Fruit fly (Drosophila melanogaster): ENCODE data around the gene Gr89a.
A peak's percentile ranks its signal among the peaks of the same experiment; 100 is the strongest.

DNA sequence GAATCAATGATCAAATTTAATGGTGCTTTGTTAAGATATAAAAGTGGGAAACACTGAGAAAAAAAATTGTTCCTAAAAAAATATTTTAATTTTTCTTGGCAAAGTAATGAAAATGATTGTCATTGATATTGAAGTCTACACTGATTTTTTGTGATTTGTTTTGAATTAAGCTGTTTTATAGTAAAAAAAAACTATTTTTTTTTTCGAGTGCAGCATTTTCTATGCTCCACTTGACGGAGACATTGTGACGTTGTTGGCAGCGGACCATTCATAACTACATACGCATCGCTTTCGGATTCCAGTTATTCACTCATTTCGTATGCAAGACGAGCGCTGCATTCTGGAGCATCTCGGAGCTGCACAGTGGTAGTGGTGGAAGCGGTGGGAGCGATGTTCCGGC, 25.4 kb upstream of the Gr89a start:
- peak; percentile 84 for TF ChIP-seq CG11762 (GFP tag; optimal IDR thresholded peaks at IDR 0.05; ENCODE audit: insufficient read depth)
- peak; percentile 72 for TF ChIP-seq Hr4 (GFP tag; optimal IDR thresholded peaks at IDR 0.05)
- peak; percentile 71 for TF ChIP-seq CG11294 (GFP tag; IDR thresholded peaks at IDR 0.05)
- TF ChIP-seq Ets21C (GFP tag; optimal IDR thresholded peaks at IDR 0.05): peak; percentile 48
- TF ChIP-seq CG10669 (GFP tag; optimal IDR thresholded peaks at IDR 0.05): peak; percentile 81
- peak; percentile 94 for TF ChIP-seq CG6163 (GFP tag; IDR thresholded peaks at IDR 0.05)
